Fruit fly (Drosophila melanogaster): ENCODE data around the gene CG5885.

Gene CG5885

dm6 chr2L:9921401-9921800 is 3.3 kb upstream of the CG5885 start, which contains the start of gene CG4592 (continued):
- TF ChIP-seq Side (GFP tag; optimal IDR thresholded peaks at IDR 0.05), result peak; percentile 31
- 0 out of 2 replicates have a peak, but pooled peaks have one; percentile 37 for TF ChIP-seq cas (GFP tag; IDR thresholded peaks at IDR 0.05)
- TF ChIP-seq Rx (GFP tag; IDR thresholded peaks at IDR 0.05), result peak; percentile 44
- no peak for TF ChIP-seq CG3065 (GFP tag; optimal IDR thresholded peaks at IDR 0.05)
- peak; percentile 60 for TF ChIP-seq bigmax (GFP tag; optimal IDR thresholded peaks at IDR 0.05)
- 0 out of 2 replicates have a peak, but pooled peaks have one; percentile 17 for TF ChIP-seq stc (GFP tag; IDR thresholded peaks at IDR 0.05)
- peak; percentile 72 for TF ChIP-seq Atf6 (GFP tag; IDR thresholded peaks at IDR 0.05)
- TF ChIP-seq dmrt99B (tag; optimal IDR thresholded peaks at IDR 0.05), result no peak
- TF ChIP-seq Camta (GFP tag; optimal IDR thresholded peaks at IDR 0.05), result peak; percentile 37
- peak; percentile 3 for TF ChIP-seq CG15011 (GFP tag; optimal IDR thresholded peaks at IDR 0.05)
- peak; percentile 53 for TF ChIP-seq Asciz (GFP tag; optimal IDR thresholded peaks at IDR 0.05)
- TF ChIP-seq Adf1 (GFP tag; IDR thresholded peaks at IDR 0.05), result peak; percentile 18; the same call in 1 of the 2 replicates
- peak; percentile 66 for TF ChIP-seq CG32532 (GFP tag; IDR thresholded peaks at IDR 0.05)
- TF ChIP-seq CG4424 (GFP tag; optimal IDR thresholded peaks at IDR 0.05), result peak; percentile 62
- TF ChIP-seq Ptx1 (GFP tag; IDR thresholded peaks at IDR 0.05), result peak; percentile 43
- TF ChIP-seq CG6813 (GFP tag; optimal IDR thresholded peaks at IDR 0.05), result peak; percentile 17
- TF ChIP-seq Nf-YB (GFP tag; optimal IDR thresholded peaks at IDR 0.05), result peak; percentile 23
- peak; percentile 39 for TF ChIP-seq CG16863 (GFP tag; optimal IDR thresholded peaks at IDR 0.05)
- TF ChIP-seq CG10321 (GFP tag; IDR thresholded peaks at IDR 0.05), result peak; percentile 32; the same call in 1 of the 2 replicates
- 0 out of 3 replicates have a peak, but pooled peaks have one; percentile 21 for TF ChIP-seq so (GFP tag; IDR thresholded peaks at IDR 0.05)
- TF ChIP-seq CG18476 (GFP tag; optimal IDR thresholded peaks at IDR 0.05), result peak; percentile 39
- TF ChIP-seq sr (GFP tag; IDR thresholded peaks at IDR 0.05), result no peak
- TF ChIP-seq crp (GFP tag; optimal IDR thresholded peaks at IDR 0.05), result peak; percentile 69 to 92
- TF ChIP-seq ara (GFP tag; IDR thresholded peaks at IDR 0.05), result peak; percentile 53; the same call in 1 of the 2 replicates
- no peak for TF ChIP-seq pan (optimal IDR thresholded peaks at IDR 0.05)
- peak in 1 of 2 experiments; percentile 73 for TF ChIP-seq pan (GFP tag; optimal IDR thresholded peaks at IDR 0.05 in 1 of 2, IDR thresholded peaks at IDR 0.05 in 1 of 2)
- TF ChIP-seq Xbp1 (GFP tag; optimal IDR thresholded peaks at IDR 0.05), result peak; percentile 64
- TF ChIP-seq Hand (GFP tag; optimal IDR thresholded peaks at IDR 0.05), result peak; percentile 6
- peak; percentile 66 for TF ChIP-seq CG12219 (GFP tag; optimal IDR thresholded peaks at IDR 0.05)
- TF ChIP-seq CG9727 (GFP tag; optimal IDR thresholded peaks at IDR 0.05), result peak; percentile 64
- no peak for TF ChIP-seq CG12236 (GFP tag; optimal IDR thresholded peaks at IDR 0.05)
- no peak for TF ChIP-seq slou (GFP tag; optimal IDR thresholded peaks at IDR 0.05)
- TF ChIP-seq CG10267 (tag; optimal IDR thresholded peaks at IDR 0.05), result peak; percentile 50
- TF ChIP-seq ro (GFP tag; IDR thresholded peaks at IDR 0.05), result no peak
- TF ChIP-seq ftz-f1 (GFP tag; optimal IDR thresholded peaks at IDR 0.05), result peak; percentile 23
- TF ChIP-seq CG16815 (GFP tag; optimal IDR thresholded peaks at IDR 0.05), result no peak
- TF ChIP-seq phol (tag; optimal IDR thresholded peaks at IDR 0.05), result peak; percentile 71
- TF ChIP-seq Fer1 (GFP tag; optimal IDR thresholded peaks at IDR 0.05), result no peak
- peak; percentile 92 for TF ChIP-seq MBD-R2 (GFP tag; IDR thresholded peaks at IDR 0.05)
- TF ChIP-seq CG30020 (tag; optimal IDR thresholded peaks at IDR 0.05), result peak; percentile 33
- peak; percentile 5 for TF ChIP-seq CG3838 (GFP tag; optimal IDR thresholded peaks at IDR 0.05)
- peak; percentile 14 for TF ChIP-seq Dad (GFP tag; optimal IDR thresholded peaks at IDR 0.05)
- TF ChIP-seq rib (GFP tag; IDR thresholded peaks at IDR 0.05), result no peak
- TF ChIP-seq D (optimal IDR thresholded peaks at IDR 0.05), result no peak
- no peak for TF ChIP-seq D (GFP tag; optimal IDR thresholded peaks at IDR 0.05)
- peak; percentile 64 for TF ChIP-seq CoRest (tag; optimal IDR thresholded peaks at IDR 0.05)
- TF ChIP-seq Nf-YC (tag; optimal IDR thresholded peaks at IDR 0.05), result no peak
- peak; percentile 75 for TF ChIP-seq CG8924 (tag; optimal IDR thresholded peaks at IDR 0.05)
- TF ChIP-seq hkb (optimal IDR thresholded peaks at IDR 0.05), result no peak
- peak; percentile 84 for TF ChIP-seq hkb (GFP tag; IDR thresholded peaks at IDR 0.05)
- TF ChIP-seq Awh (GFP tag; IDR thresholded peaks at IDR 0.05), result no peak
- TF ChIP-seq cg (GFP tag; optimal IDR thresholded peaks at IDR 0.05), result no peak
